Fruit fly (Drosophila melanogaster) whole organism, embryonic: Measurements from ENCODE around the gene cpx.
A peak's percentile ranks its signal among the peaks of the same experiment; 100 is the strongest.

Experiments used
- Abd-B ChIP-seq: fragments of 200-800 bp; sonication (Bioruptor generic); optimal IDR thresholded peaks from 2 replicates; lab custom pipeline; 2018; ENCODE audit warnings: missing biosample characterization, mild to moderate bottlenecking, missing genetic modification characterization, moderate library complexity
- Adf1 ChIP-seq: fragments of 200-800 bp; sonication (Bioruptor generic); IDR thresholded peaks from 2 replicates; pipeline ENCODE4 v1.3.6; 2022; ENCODE audit warnings: missing biosample characterization, missing genetic modification characterization
- CG10209 ChIP-seq: fragments of 200-800 bp; sonication (Bioruptor generic); optimal IDR thresholded peaks from 3 replicates; lab custom pipeline; 2017; ENCODE audit warnings: missing biosample characterization, mild to moderate bottlenecking, missing genetic modification characterization, missing genetic modification reagents
- CG10366 ChIP-seq: fragments of 200-800 bp; sonication (Bioruptor generic); IDR thresholded peaks from 2 replicates; pipeline ENCODE4 v1.3.6; 2022; ENCODE audit warnings: missing biosample characterization, missing genetic modification characterization
- CG11093 ChIP-seq: fragments of 200-800 bp; sonication (Bioruptor generic); IDR thresholded peaks from 3 replicates; pipeline ENCODE4 v1.3.6; 2022; ENCODE audit warnings: missing biosample characterization, missing genetic modification characterization
- CG11696 ChIP-seq: fragments of 200-800 bp; sonication (Bioruptor generic); IDR thresholded peaks from 2 replicates; pipeline ENCODE4 v1.3.6; 2022; ENCODE audit warnings: missing biosample characterization, missing genetic modification characterization
- CG1233 ChIP-seq: fragments of 200-800 bp; sonication (Bioruptor generic); optimal IDR thresholded peaks from 4 replicates; lab custom pipeline; 2018; ENCODE audit warnings: missing biosample characterization, mild to moderate bottlenecking, missing genetic modification characterization
- CG13123 ChIP-seq: fragments of 200-800 bp; sonication (Bioruptor generic); optimal IDR thresholded peaks from 2 replicates; lab custom pipeline; 2016; ENCODE audit warnings: missing biosample characterization, missing genetic modification characterization
- CG15269 ChIP-seq: fragments of 200-800 bp; sonication (Bioruptor generic); optimal IDR thresholded peaks from 2 replicates; lab custom pipeline; 2018; ENCODE audit warnings: missing biosample characterization, mild to moderate bottlenecking, missing genetic modification characterization, moderate library complexity
- CG1529 ChIP-seq: fragments of 200-800 bp; sonication (Bioruptor generic); optimal IDR thresholded peaks from 3 replicates; lab custom pipeline; 2018; ENCODE audit warnings: missing biosample characterization, missing genetic modification characterization
- CG15696 ChIP-seq: fragments of 200-800 bp; sonication (Bioruptor generic); optimal IDR thresholded peaks from 2 replicates; lab custom pipeline; 2019; ENCODE audit warnings: missing biosample characterization, mild to moderate bottlenecking, missing genetic modification characterization, moderate library complexity
- CG16813 ChIP-seq: fragments of 200-800 bp; sonication (Bioruptor generic); IDR thresholded peaks from 3 replicates; pipeline ENCODE4 v1.3.6; 2022; ENCODE audit warnings: missing biosample characterization, missing genetic modification characterization; ENCODE audit not compliant: partially characterized antibody
- CG18476 ChIP-seq: fragments of 200-800 bp; sonication (Bioruptor generic); optimal IDR thresholded peaks from 2 replicates; lab custom pipeline; 2016; ENCODE audit warnings: missing biosample characterization, mild to moderate bottlenecking, missing genetic modification characterization
- CG3163 ChIP-seq: fragments of 200-800 bp; sonication (Bioruptor generic); optimal IDR thresholded peaks from 3 replicates; lab custom pipeline; 2016; ENCODE audit warnings: missing biosample characterization, missing genetic modification characterization
- CG6654 ChIP-seq: fragments of 200-800 bp; sonication (Bioruptor generic); optimal IDR thresholded peaks from 2 replicates; lab custom pipeline; 2017; ENCODE audit warnings: missing biosample characterization, mild to moderate bottlenecking, missing genetic modification characterization
- CG7745 ChIP-seq: fragments of 200-800 bp; sonication (Bioruptor generic); optimal IDR thresholded peaks from 2 replicates; lab custom pipeline; 2018; ENCODE audit warnings: missing biosample characterization, mild to moderate bottlenecking, missing genetic modification characterization, moderate library complexity
- CG9727 ChIP-seq: fragments of 200-800 bp; sonication (Bioruptor generic); optimal IDR thresholded peaks from 3 replicates; lab custom pipeline; 2017; ENCODE audit warnings: missing biosample characterization, mild to moderate bottlenecking, missing genetic modification characterization
- Chrac-16 ChIP-seq: fragments of 200-800 bp; sonication (Bioruptor generic); optimal IDR thresholded peaks from 3 replicates; lab custom pipeline; 2016; ENCODE audit warnings: missing biosample characterization, missing genetic modification characterization
- D19A ChIP-seq: fragments of 200-800 bp; optimal IDR thresholded peaks from 3 replicates; lab custom pipeline; 2019; ENCODE audit warnings: missing biosample characterization, mild to moderate bottlenecking, missing genetic modification characterization, moderate library complexity
- Dek ChIP-seq: fragments of 200-800 bp; sonication (Bioruptor generic); optimal IDR thresholded peaks from 3 replicates; lab custom pipeline; 2019; ENCODE audit warnings: missing biosample characterization, mild to moderate bottlenecking, missing genetic modification characterization, moderate library complexity
- Doc3 ChIP-seq: fragments of 200-800 bp; sonication (Bioruptor generic); IDR thresholded peaks from 3 replicates; pipeline ENCODE4 v1.3.6; 2022; ENCODE audit warnings: missing biosample characterization, missing genetic modification characterization; ENCODE audit not compliant: partially characterized antibody
- Fer3 ChIP-seq: fragments of 200-800 bp; sonication (Bioruptor generic); optimal IDR thresholded peaks from 2 replicates; lab custom pipeline; 2018; ENCODE audit warnings: missing biosample characterization, mild to moderate bottlenecking, missing genetic modification characterization, moderate library complexity
- HmgZ ChIP-seq: fragments of 200-800 bp; sonication (Bioruptor generic); optimal IDR thresholded peaks from 2 replicates; lab custom pipeline; 2018; ENCODE audit warnings: missing biosample characterization, mild to moderate bottlenecking, missing genetic modification characterization
- MESR4 ChIP-seq: fragments of 200-800 bp; sonication (Bioruptor generic); optimal IDR thresholded peaks from 2 replicates; lab custom pipeline; 2018; ENCODE audit warnings: missing biosample characterization, mild to moderate bottlenecking, missing genetic modification characterization, moderate library complexity
- Meics ChIP-seq: fragments of 200-800 bp; sonication (Bioruptor generic); optimal IDR thresholded peaks from 2 replicates; lab custom pipeline; 2017; ENCODE audit warnings: missing biosample characterization, mild to moderate bottlenecking, missing genetic modification characterization
- Opbp ChIP-seq: fragments of 200-800 bp; sonication (Bioruptor generic); IDR thresholded peaks from 3 replicates; pipeline ENCODE4 v1.3.6; 2022; ENCODE audit warnings: missing biosample characterization, missing genetic modification characterization; ENCODE audit not compliant: partially characterized antibody
- Rfx ChIP-seq: fragments of 200-800 bp; sonication (Bioruptor generic); IDR thresholded peaks from 2 replicates; pipeline ENCODE4 v1.3.6; 2022; ENCODE audit warnings: missing biosample characterization, missing genetic modification characterization
- Sin3A ChIP-seq: fragments of >200 bp; optimal IDR thresholded peaks from 2 replicates; lab custom pipeline; 2018
- Sox100B ChIP-seq: fragments of 200-800 bp; sonication (Bioruptor generic); optimal IDR thresholded peaks from 3 replicates; lab custom pipeline; 2018; ENCODE audit warnings: missing biosample characterization, mild to moderate bottlenecking, missing genetic modification characterization
- Spps ChIP-seq: fragments of 200-800 bp; sonication (Bioruptor generic); optimal IDR thresholded peaks from 2 replicates; lab custom pipeline; 2018; ENCODE audit warnings: missing biosample characterization, mild to moderate bottlenecking, missing genetic modification characterization
- Ssrp ChIP-seq: fragments of 200-800 bp; sonication (Bioruptor generic); optimal IDR thresholded peaks from 2 replicates; lab custom pipeline; 2018; ENCODE audit warnings: missing biosample characterization, mild to moderate bottlenecking, missing genetic modification characterization, moderate library complexity
- bcd ChIP-seq: fragments of 200-800 bp; sonication (Bioruptor generic); optimal IDR thresholded peaks from 2 replicates; lab custom pipeline; 2017; ENCODE audit warnings: missing biosample characterization, mild to moderate bottlenecking, missing genetic modification characterization
- bsh ChIP-seq, 2 experiments: fragments of 200-800 bp; sonication (Bioruptor generic); optimal IDR thresholded peaks; 2 replicates each; lab custom pipeline; 2017 to 2018; ENCODE audit warnings: mild to moderate bottlenecking in 2 of 2, missing biosample characterization in 2 of 2, missing genetic modification characterization in 2 of 2, moderate library complexity in 1 of 2
- chm ChIP-seq: fragments of 200-800 bp; sonication (Bioruptor generic); IDR thresholded peaks from 2 replicates; pipeline ENCODE4 v1.3.6; 2022; ENCODE audit warnings: missing biosample characterization, missing genetic modification characterization
- dan ChIP-seq: fragments of 200-800 bp; sonication (Bioruptor generic); IDR thresholded peaks from 2 replicates; pipeline ENCODE4 v1.3.6; 2022; ENCODE audit warnings: missing biosample characterization, missing genetic modification characterization
- dati ChIP-seq: fragments of 200-800 bp; sonication (Bioruptor generic); IDR thresholded peaks from 2 replicates; pipeline ENCODE4 v1.3.6; 2022; ENCODE audit warnings: missing biosample characterization, missing genetic modification characterization
- ftz-f1 ChIP-seq: fragments of 200-800 bp; sonication (Bioruptor generic); optimal IDR thresholded peaks from 2 replicates; lab custom pipeline; 2016; ENCODE audit warnings: missing biosample characterization, missing genetic modification characterization
- her ChIP-seq: fragments of 200-800 bp; sonication (Bioruptor generic); optimal IDR thresholded peaks from 2 replicates; lab custom pipeline; 2016; ENCODE audit warnings: missing biosample characterization, missing genetic modification characterization
- p53 ChIP-seq: fragments of 200-800 bp; sonication (Bioruptor generic); optimal IDR thresholded peaks from 2 replicates; lab custom pipeline; 2016; ENCODE audit warnings: missing biosample characterization, missing genetic modification characterization
- phol ChIP-seq: fragments of 200-800 bp; sonication (Bioruptor generic); optimal IDR thresholded peaks from 3 replicates; lab custom pipeline; 2018; ENCODE audit warnings: missing biosample characterization, mild to moderate bottlenecking, missing genetic modification characterization, moderate library complexity
- pnt ChIP-seq: fragments of 200-800 bp; sonication (Bioruptor generic); optimal IDR thresholded peaks from 3 replicates; lab custom pipeline; 2016; ENCODE audit warnings: missing biosample characterization, missing genetic modification characterization
- prd ChIP-seq, 3 experiments: fragments of >200 bp in 2 of 3; fragments of 200-800 bp in 1 of 3; sonication (Bioruptor generic) in 1 of 3; optimal IDR thresholded peaks in 2 of 3; IDR thresholded peaks in 1 of 3; 2 replicates in 2 of 3; 3 replicates in 1 of 3; pipeline versions ENCODE4 v1.3.6 to Lab custom; 2017 to 2022; ENCODE audit warnings: missing biosample characterization in 1 of 3, missing genetic modification characterization in 1 of 3
- pzg ChIP-seq: fragments of 200-800 bp; sonication (Bioruptor generic); optimal IDR thresholded peaks from 3 replicates; lab custom pipeline; 2018; ENCODE audit warnings: missing biosample characterization, mild to moderate bottlenecking, missing genetic modification characterization, moderate library complexity
- sob ChIP-seq: fragments of 200-800 bp; sonication (Bioruptor generic); IDR thresholded peaks from 2 replicates; pipeline ENCODE4 v1.3.6; 2022; ENCODE audit warnings: missing biosample characterization, missing genetic modification characterization
- stc ChIP-seq: fragments of 200-800 bp; sonication (Bioruptor generic); IDR thresholded peaks from 2 replicates; pipeline ENCODE4 v1.3.6; 2022; ENCODE audit warnings: missing biosample characterization, missing genetic modification characterization
- sug ChIP-seq: fragments of 200-800 bp; optimal IDR thresholded peaks from 2 replicates; lab custom pipeline; 2019; ENCODE audit warnings: missing biosample characterization, mild to moderate bottlenecking, missing genetic modification characterization, moderate library complexity
- tna ChIP-seq: fragments of 200-800 bp; sonication (Bioruptor generic); IDR thresholded peaks from 2 replicates; pipeline ENCODE4 v1.3.6; 2022; ENCODE audit warnings: missing biosample characterization, missing genetic modification characterization; ENCODE audit not compliant: partially characterized antibody
- twi ChIP-seq: fragments of 200-800 bp; optimal IDR thresholded peaks from 2 replicates; lab custom pipeline; 2019; ENCODE audit warnings: missing biosample characterization, mild to moderate bottlenecking, missing genetic modification characterization, moderate library complexity

The cpx gene

dm6 chr3R:4311067-4311723 lies 31.2 kb downstream of the cpx start, which contains the start of gene Suv3 (continued):
- TF ChIP-seq prd (optimal IDR thresholded peaks at IDR 0.05; lab: Kevin White, UChicago) (no peak), prd (GFP tag; IDR thresholded peaks at IDR 0.05; lab: Robert Waterston, UW) (peak; percentile 49; the same call in 1 of the 3 replicates), D19A (tag; lab: Kevin White, UChicago) (peak; percentile 48), ftz-f1 (GFP tag; lab: Kevin White, UChicago) (no peak), CG15269 (tag; lab: Kevin White, UChicago) (peak; percentile 71), Chrac-16 (GFP tag; lab: Kevin White, UChicago) (no peak), her (no peak), Sin3A (lab: Kevin White, UChicago) (peak; percentile 14), pzg (GFP tag; lab: Kevin White, UChicago) (peak; percentile 46), CG10366 (GFP tag; lab: Robert Waterston, UW) (0 out of 2 replicates have a peak, but pooled peaks have one; percentile 27), Meics (GFP tag; lab: Kevin White, UChicago) (peak; percentile 47), CG10209 (GFP tag; lab: Kevin White, UChicago) (peak; percentile 17), sob (GFP tag; lab: Robert Waterston, UW) (0 out of 2 replicates have a peak, but pooled peaks have one; percentile 23), twi (peak; percentile 64), CG3163 (GFP tag; lab: Kevin White, UChicago) (no peak), Doc3 (GFP tag; lab: Robert Waterston, UW) (peak; percentile 25; the same call in 1 of the 3 replicates), CG16813 (GFP tag; lab: Robert Waterston, UW) (no peak), Spps (tag; lab: Kevin White, UChicago) (no peak), CG1233 (peak; percentile 47), Fer3 (peak; percentile 61), Opbp (0 out of 3 replicates have a peak, but pooled peaks have one; percentile 37), CG13123 (GFP tag; lab: Kevin White, UChicago) (no peak), Abd-B (GFP tag; lab: Kevin White, UChicago) (peak; percentile 33), CG11093 (GFP tag; lab: Robert Waterston, UW) (no peak), p53 (GFP tag; lab: Kevin White, UChicago) (no peak), HmgZ (tag; lab: Kevin White, UChicago) (peak; percentile 23), CG6654 (GFP tag; lab: Kevin White, UChicago) (no peak), CG11696 (GFP tag; lab: Robert Waterston, UW) (no peak), tna (GFP tag; lab: Robert Waterston, UW) (no peak), CG7745 (no peak), Adf1 (no peak), phol (tag; lab: Kevin White, UChicago) (peak; percentile 60), CG1529 (GFP tag; lab: Kevin White, UChicago) (no peak), bsh (GFP tag; optimal IDR thresholded peaks at IDR 0.05; lab: Kevin White, UChicago) (peak in 1 of 2 experiments; percentile 32), CG15696 (peak; percentile 37), pnt (GFP tag; lab: Kevin White, UChicago) (no peak), dati (GFP tag; lab: Robert Waterston, UW) (no peak), chm (no peak), CG9727 (GFP tag; lab: Kevin White, UChicago) (peak; percentile 58), Rfx (GFP tag; lab: Robert Waterston, UW) (peak; percentile 62; the same call in 1 of the 2 replicates), bcd (peak; percentile 30), sug (peak; percentile 55), CG18476 (GFP tag; lab: Kevin White, UChicago) (no peak), Dek (tag; lab: Kevin White, UChicago) (peak; percentile 2), Ssrp (tag; lab: Kevin White, UChicago) (peak; percentile 59), Sox100B (GFP tag; lab: Kevin White, UChicago) (peak; percentile 52), dan (GFP tag; lab: Robert Waterston, UW) (no peak), MESR4 (GFP tag; lab: Kevin White, UChicago) (peak; percentile 61), stc (GFP tag; lab: Robert Waterston, UW) (0 out of 2 replicates have a peak, but pooled peaks have one; percentile 25)
